Worm (Caenorhabditis elegans): ENCODE measurements around the gene crn-3.

ce11 chrII:10603560-10603959 lies 15.7 kb downstream of the crn-3 start:
- no peak for TF ChIP-seq unc-130 (GFP tag; optimal IDR thresholded peaks at IDR 0.05)
- TF ChIP-seq attf-3 (GFP tag; conservative IDR thresholded peaks at IDR 0.05) = no peak
- no peak for TF ChIP-seq die-1 (tag; optimal IDR thresholded peaks at IDR 0.05)
- no peak for TF ChIP-seq repo-1 (tag; optimal IDR thresholded peaks at IDR 0.05)
- no peak for TF ChIP-seq B0019.2 (GFP tag; conservative IDR thresholded peaks at IDR 0.05)
- TF ChIP-seq F10E7.11 (tag; optimal IDR thresholded peaks at IDR 0.05) = no peak
- no peak for TF ChIP-seq ceh-79 (tag; optimal IDR thresholded peaks at IDR 0.05)
- no peak for TF ChIP-seq attf-6 (GFP tag; IDR thresholded peaks at IDR 0.05)
- TF ChIP-seq K11D2.4 (GFP tag; IDR thresholded peaks at IDR 0.05) = no peak
- no peak for TF ChIP-seq B0261.1 (tag; optimal IDR thresholded peaks at IDR 0.05)
- TF ChIP-seq fkh-3 (tag; optimal IDR thresholded peaks at IDR 0.05) = no peak
- TF ChIP-seq hsf-1 (GFP tag; IDR thresholded peaks at IDR 0.05) = no peak
- TF ChIP-seq aptf-2 (GFP tag; conservative IDR thresholded peaks at IDR 0.05) = no peak
